Worm (Caenorhabditis elegans) whole organism, early embryonic: ENCODE measurements around the gene F55B11.5.

Source experiments
- B0310.2 ChIP-seq: sonication (generic microtip); optimal IDR thresholded peaks from 2 replicates; lab custom pipeline; 2016; ENCODE audit warnings: mild to moderate bottlenecking, missing genetic modification characterization, missing compliant biosample characterization
- F13C5.2 ChIP-seq: sonication (generic microtip); optimal IDR thresholded peaks from 2 replicates; lab custom pipeline; 2017; ENCODE audit warnings: mild to moderate bottlenecking, missing genetic modification characterization, inconsistent platforms, missing compliant biosample characterization
- aly-1 ChIP-seq: sonication (generic microtip); optimal IDR thresholded peaks from 2 replicates; lab custom pipeline; 2016; ENCODE audit warnings: missing genetic modification characterization, missing compliant biosample characterization
- ama-1 ChIP-seq: fragments of 150-350 bp; optimal IDR thresholded peaks from 2 replicates; lab custom pipeline; 2014
- ceh-13 ChIP-seq: fragments of 200-800 bp; sonication (Bioruptor generic); optimal IDR thresholded peaks from 2 replicates; lab custom pipeline; 2018; ENCODE audit warnings: mild to moderate bottlenecking, missing genetic modification characterization, missing compliant biosample characterization
- ceh-36 ChIP-seq: sonication (generic microtip); optimal IDR thresholded peaks from 2 replicates; lab custom pipeline; 2016; ENCODE audit warnings: missing genetic modification characterization, inconsistent platforms, missing compliant biosample characterization
- ets-7 ChIP-seq: sonication (generic microtip); optimal IDR thresholded peaks from 2 replicates; lab custom pipeline; 2016; ENCODE audit warnings: missing genotype, missing genetic modification characterization, missing compliant biosample characterization
- flt-1 ChIP-seq: fragments of 200-800 bp; sonication (Bioruptor generic); IDR thresholded peaks from 2 replicates; pipeline ENCODE4 v1.3.6; 2022; ENCODE audit warnings: missing genetic modification characterization, missing compliant biosample characterization
- hmbx-1 ChIP-seq: sonication (generic microtip); optimal IDR thresholded peaks from 2 replicates; lab custom pipeline; 2016; ENCODE audit warnings: mild to moderate bottlenecking, missing genetic modification characterization, missing compliant biosample characterization
- hmg-4 ChIP-seq: fragments of 200-800 bp; sonication (Bioruptor generic); optimal IDR thresholded peaks from 2 replicates; lab custom pipeline; 2018; ENCODE audit warnings: mild to moderate bottlenecking, missing genetic modification characterization, missing compliant biosample characterization
- hnd-1 ChIP-seq: sonication (generic microtip); optimal IDR thresholded peaks from 2 replicates; lab custom pipeline; 2016; ENCODE audit warnings: missing genetic modification characterization, missing compliant biosample characterization
- pes-1 ChIP-seq: fragments of 200-800 bp; sonication (Bioruptor generic); IDR thresholded peaks from 2 replicates; pipeline ENCODE4 v1.3.6; 2022; ENCODE audit warnings: missing genetic modification reagents, missing genetic modification characterization, missing compliant biosample characterization
- scrt-1 ChIP-seq: fragments of 200-800 bp; sonication (Bioruptor generic); IDR thresholded peaks from 2 replicates; pipeline ENCODE4 v1.3.6; 2022; ENCODE audit warnings: missing genetic modification characterization, missing compliant biosample characterization
- sea-1 ChIP-seq: fragments of 200-800 bp; sonication (Bioruptor generic); conservative IDR thresholded peaks from 2 replicates; pipeline ENCODE4 v1.3.6; 2022; ENCODE audit warnings: missing genetic modification characterization, missing compliant biosample characterization
- tbx-11 ChIP-seq: fragments of 200-800 bp; sonication (Bioruptor generic); IDR thresholded peaks from 2 replicates; pipeline ENCODE4 v1.3.6; 2022; ENCODE audit warnings: missing genetic modification characterization, missing compliant biosample characterization
- tbx-37 ChIP-seq: fragments of 200-800 bp; sonication (Bioruptor generic); conservative IDR thresholded peaks from 2 replicates; pipeline ENCODE4 v1.3.6; 2022; ENCODE audit warnings: missing genetic modification reagents, missing genetic modification characterization, missing compliant biosample characterization
- tra-4 ChIP-seq: sonication (generic microtip); optimal IDR thresholded peaks from 2 replicates; lab custom pipeline; 2017; ENCODE audit warnings: missing genetic modification characterization, missing compliant biosample characterization

Gene F55B11.5

ce11 chrIV:14412655-14413054 is 14.8 kb upstream of the F55B11.5 start, which contains the start of gene xdh-1:
TSS of gene xdh-1 (minus strand) at chrIV:14412894.
- no peak for TF ChIP-seq tbx-11
- no peak for TF ChIP-seq ceh-36 (tag; lab: Kevin White, UChicago)
- no peak for TF ChIP-seq flt-1 (GFP tag; lab: Robert Waterston, UW)
- no peak for TF ChIP-seq hnd-1 (tag; lab: Kevin White, UChicago)
- TF ChIP-seq ceh-13: no peak

ce11 chrIV:14413386-14413785 is 14.1 kb upstream of the F55B11.5 start:
- TF ChIP-seq ceh-36 (tag; lab: Kevin White, UChicago): no peak
- TF ChIP-seq hmbx-1 (tag; lab: Kevin White, UChicago): no peak
- TF ChIP-seq ama-1: no peak
- TF ChIP-seq ets-7 (tag; lab: Kevin White, UChicago): no peak
- TF ChIP-seq pes-1 (GFP tag; lab: Robert Waterston, UW): no peak
- no peak for TF ChIP-seq tbx-11
- TF ChIP-seq ceh-13: no peak
- no peak for TF ChIP-seq hnd-1 (tag; lab: Kevin White, UChicago)
- TF ChIP-seq F13C5.2: no peak
- TF ChIP-seq B0310.2 (tag; lab: Kevin White, UChicago): no peak
- no peak for TF ChIP-seq sea-1 (GFP tag; lab: Robert Waterston, UW)
- no peak for TF ChIP-seq tra-4 (tag; lab: Kevin White, UChicago)
- no peak for TF ChIP-seq aly-1 (tag; lab: Kevin White, UChicago)
- TF ChIP-seq scrt-1 (GFP tag; lab: Robert Waterston, UW): no peak
- no peak for TF ChIP-seq flt-1 (GFP tag; lab: Robert Waterston, UW)

DNA sequence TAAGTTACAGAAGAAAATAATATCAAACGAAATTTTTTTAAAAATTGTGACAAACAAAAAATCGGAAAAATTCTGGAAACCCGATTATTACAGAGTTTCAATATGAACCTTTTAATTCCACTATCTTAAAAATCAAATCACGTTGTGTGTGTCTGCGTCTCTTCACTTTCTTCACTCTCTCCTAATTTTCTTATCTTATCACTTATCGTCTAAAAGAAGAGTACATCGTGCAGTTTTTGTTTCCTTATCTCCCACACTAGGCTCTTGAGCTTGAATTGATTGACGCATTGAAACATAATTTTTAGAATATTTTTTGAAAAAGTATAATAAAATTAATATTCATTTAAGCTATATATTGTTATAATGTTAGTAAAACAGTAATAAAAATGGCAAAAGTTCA is 13.3 kb upstream of the F55B11.5 start:
- TF ChIP-seq hmg-4 (GFP tag; lab: Kevin White, UChicago) (no peak), ceh-36 (tag; lab: Kevin White, UChicago) (no peak), hnd-1 (tag; lab: Kevin White, UChicago) (no peak), ets-7 (tag; lab: Kevin White, UChicago) (no peak), tbx-11 (no peak), ama-1 (no peak), F13C5.2 (no peak), flt-1 (GFP tag; lab: Robert Waterston, UW) (no peak), tra-4 (tag; lab: Kevin White, UChicago) (no peak), pes-1 (GFP tag; lab: Robert Waterston, UW) (no peak), B0310.2 (tag; lab: Kevin White, UChicago) (no peak), scrt-1 (GFP tag; lab: Robert Waterston, UW) (no peak), tbx-37 (no peak), aly-1 (tag; lab: Kevin White, UChicago) (no peak), sea-1 (GFP tag; lab: Robert Waterston, UW) (no peak), ceh-13 (no peak)

DNA sequence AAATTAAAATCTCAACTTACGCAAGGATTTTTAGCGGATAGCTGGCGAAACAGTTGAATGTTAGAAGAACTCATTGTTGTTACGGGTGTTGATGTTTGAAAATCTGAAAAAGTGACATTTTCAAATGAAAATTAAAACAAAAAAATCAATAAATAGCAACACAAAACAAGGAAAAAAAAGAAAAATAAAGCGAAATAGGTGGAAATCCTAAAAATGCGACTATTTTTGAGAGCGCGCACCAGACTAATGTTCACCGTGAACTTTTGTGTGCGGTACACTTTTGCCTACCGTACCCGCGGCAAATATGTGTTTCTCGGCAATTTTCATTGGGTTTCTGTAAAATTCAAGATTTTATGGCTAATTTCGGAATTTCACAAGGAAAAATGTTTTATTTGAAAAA is 10.4 kb upstream of the F55B11.5 start, which contains the start of gene F55B11.6:
TSS of gene F55B11.6 (minus strand) at position 101 of the 400 bp plus-strand sequence.
- no peak for TF ChIP-seq hnd-1 (tag; lab: Kevin White, UChicago)
- TF ChIP-seq sea-1 (GFP tag; lab: Robert Waterston, UW): no peak
- no peak for TF ChIP-seq flt-1 (GFP tag; lab: Robert Waterston, UW)
- no peak for TF ChIP-seq ets-7 (tag; lab: Kevin White, UChicago)
- TF ChIP-seq pes-1 (GFP tag; lab: Robert Waterston, UW): no peak
- TF ChIP-seq ama-1: no peak
- no peak for TF ChIP-seq scrt-1 (GFP tag; lab: Robert Waterston, UW)
- no peak for TF ChIP-seq hmg-4 (GFP tag; lab: Kevin White, UChicago)
- TF ChIP-seq F13C5.2: no peak
- no peak for TF ChIP-seq ceh-36 (tag; lab: Kevin White, UChicago)
- TF ChIP-seq hmbx-1 (tag; lab: Kevin White, UChicago): no peak
- TF ChIP-seq tbx-11: no peak

ce11 chrIV:14421938-14422337 is 5.6 kb upstream of the F55B11.5 start, which contains the start of gene F55B11.7:
TSS of gene F55B11.7 (minus strand) at chrIV:14422038.
- no peak for TF ChIP-seq hnd-1 (tag; lab: Kevin White, UChicago)
- TF ChIP-seq ama-1: no peak
- TF ChIP-seq hmbx-1 (tag; lab: Kevin White, UChicago): no peak
- TF ChIP-seq sea-1 (GFP tag; lab: Robert Waterston, UW): no peak
- TF ChIP-seq hmg-4 (GFP tag; lab: Kevin White, UChicago): no peak

- no peak for TF ChIP-seq pes-1 (GFP tag; lab: Robert Waterston, UW)
- no peak for TF ChIP-seq ama-1
- no peak for TF ChIP-seq ets-7 (tag; lab: Kevin White, UChicago)
- TF ChIP-seq scrt-1 (GFP tag; lab: Robert Waterston, UW): no peak
- no peak for TF ChIP-seq F13C5.2
- no peak for TF ChIP-seq sea-1 (GFP tag; lab: Robert Waterston, UW)
- TF ChIP-seq tra-4 (tag; lab: Kevin White, UChicago): no peak
- TF ChIP-seq hmg-4 (GFP tag; lab: Kevin White, UChicago): no peak
- no peak for TF ChIP-seq aly-1 (tag; lab: Kevin White, UChicago)
- TF ChIP-seq B0310.2 (tag; lab: Kevin White, UChicago): no peak
- TF ChIP-seq flt-1 (GFP tag; lab: Robert Waterston, UW): no peak
- TF ChIP-seq tbx-11: no peak
- no peak for TF ChIP-seq ceh-13
These were observed 4.3 kb upstream of the F55B11.5 start, which contains the start of gene F55B11.2 for ce11 chrIV:14423194-14423593. TSS of gene F55B11.2 (minus strand) at chrIV:14423294.

DNA sequence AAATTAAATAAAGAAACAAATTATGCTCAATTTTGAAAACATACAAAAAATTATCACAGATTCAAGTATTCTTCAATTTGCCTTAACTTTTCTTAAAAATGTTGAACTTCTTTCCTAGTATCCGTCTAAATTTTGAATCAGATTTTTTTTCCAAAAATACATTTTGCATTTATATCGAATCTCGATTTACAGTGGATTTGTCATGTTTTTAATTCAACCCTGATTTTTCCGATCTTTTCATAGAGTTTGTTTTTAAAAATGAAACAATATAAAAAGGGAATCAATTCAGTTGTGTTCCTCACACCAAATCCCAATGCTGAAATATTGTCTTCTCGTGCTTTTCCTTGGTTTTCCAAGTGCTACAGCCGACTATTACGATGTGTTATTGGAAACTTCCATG is 3.1 kb upstream of the F55B11.5 start, which contains the start of gene F55B11.3:
TSS of gene F55B11.3 (plus strand) at position 301 of the 400 bp plus-strand sequence.
- TF ChIP-seq tra-4 (tag; lab: Kevin White, UChicago) (no peak), hmbx-1 (tag; lab: Kevin White, UChicago) (no peak), tbx-37 (no peak), hmg-4 (GFP tag; lab: Kevin White, UChicago) (no peak), sea-1 (GFP tag; lab: Robert Waterston, UW) (no peak), B0310.2 (tag; lab: Kevin White, UChicago) (no peak), ets-7 (tag; lab: Kevin White, UChicago) (no peak), tbx-11 (no peak), ceh-36 (tag; lab: Kevin White, UChicago) (no peak), hnd-1 (tag; lab: Kevin White, UChicago) (no peak), aly-1 (tag; lab: Kevin White, UChicago) (no peak)
